Worm (Caenorhabditis elegans): ENCODE results near the gene clec-124.
A peak's percentile ranks its signal among the peaks of the same experiment; 100 is the strongest.

The clec-124 gene

DNA sequence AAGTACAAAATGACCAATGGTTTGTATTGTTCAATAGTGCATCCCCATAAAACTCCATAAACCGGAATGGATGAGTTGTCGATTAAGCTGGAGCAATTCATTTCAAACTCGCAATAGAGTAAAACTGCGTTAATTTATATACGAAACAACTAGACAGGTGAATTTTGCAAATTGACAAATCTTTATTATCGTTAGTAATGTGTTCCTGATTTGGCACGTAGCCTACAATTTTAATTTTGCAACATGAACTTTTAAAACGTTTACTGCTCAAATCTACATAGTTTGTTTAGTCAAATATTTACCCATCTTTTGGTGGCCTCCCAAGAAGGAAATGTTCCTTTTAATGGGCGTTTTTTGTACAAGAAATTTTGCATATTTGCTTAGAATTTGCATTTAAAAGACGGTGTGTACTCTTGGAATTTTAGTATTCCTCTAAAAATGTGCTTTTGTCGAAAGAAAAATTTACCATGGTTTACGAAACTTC is 12.4 kb upstream of the clec-124 start, which contains the start of the genes srz-67 and C17F4.11:
TSS of gene srz-67 (minus strand) at position 101 of the 484 bp plus-strand sequence.
TSS of gene C17F4.11 (plus strand) at position 434 of the 484 bp plus-strand sequence.
- peak in 1 of 2 experiments; percentile 2 for TF ChIP-seq unc-62 (GFP tag; optimal IDR thresholded peaks at IDR 0.05 in 1 of 2)
- TF ChIP-seq unc-62 (tag; optimal IDR thresholded peaks at IDR 0.05), result no peak
- TF ChIP-seq mxl-2 (GFP tag; conservative IDR thresholded peaks at IDR 0.05), result no peak
- no peak for TF ChIP-seq aly-2 (tag; optimal IDR thresholded peaks at IDR 0.05)
- no peak for TF ChIP-seq ces-1 (GFP tag; optimal IDR thresholded peaks at IDR 0.05)
- TF ChIP-seq Y5F2A.4 (GFP tag; optimal IDR thresholded peaks at IDR 0.05), result no peak

DNA sequence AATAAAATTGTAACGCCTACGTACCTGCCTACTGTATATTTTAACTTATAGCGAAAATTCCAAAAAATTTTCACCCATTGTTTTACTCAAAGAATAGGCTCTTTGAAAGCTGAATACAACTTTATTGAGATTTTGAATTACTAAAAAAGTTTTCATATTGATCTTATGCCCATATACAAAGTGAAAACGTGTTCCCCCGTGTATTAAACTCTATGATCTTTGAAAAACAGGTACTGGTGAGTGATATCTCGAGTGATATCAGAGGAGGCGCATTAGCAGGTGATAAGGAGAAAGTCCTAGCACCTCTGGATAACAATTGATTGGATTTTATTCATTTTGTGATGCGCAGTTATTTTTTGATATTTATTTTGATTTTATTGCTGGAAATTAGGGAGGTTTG is 9.3 kb upstream of the clec-124 start, which contains the start of gene C17F4.3:
TSS of gene C17F4.3 (plus strand) at position 301 of the 400 bp plus-strand sequence.
- peak in 1 of 2 experiments; percentile 70 for TF ChIP-seq unc-62 (GFP tag; optimal IDR thresholded peaks at IDR 0.05 in 1 of 2)
- no peak for TF ChIP-seq unc-62 (tag; optimal IDR thresholded peaks at IDR 0.05)
- no peak for TF ChIP-seq egl-43 (GFP tag; IDR thresholded peaks at IDR 0.05)

DNA sequence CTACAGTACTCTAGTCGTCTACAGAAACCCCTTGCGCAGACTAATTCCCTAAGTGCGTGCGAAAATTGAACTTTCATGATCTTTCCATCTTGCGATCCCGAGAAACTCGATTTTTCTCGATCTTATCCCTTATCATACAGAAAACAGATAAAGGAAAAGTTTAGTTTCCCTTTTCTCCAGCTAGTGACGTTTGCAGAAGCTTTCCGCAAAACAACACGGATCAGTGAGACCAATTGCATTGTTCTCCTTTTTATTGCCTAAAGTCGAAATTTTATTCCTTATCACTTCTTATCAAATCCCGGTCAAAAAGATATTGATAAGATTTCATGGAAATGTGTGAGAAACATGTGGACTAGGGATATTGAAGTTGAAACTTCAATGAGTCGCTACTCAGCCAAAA is 7.7 kb upstream of the clec-124 start:
- TF ChIP-seq nhr-28 (tag; optimal IDR thresholded peaks at IDR 0.05) (peak; percentile 0), T26A8.4 (GFP tag; IDR thresholded peaks at IDR 0.05) (no peak), D1046.2 (GFP tag; IDR thresholded peaks at IDR 0.05) (no peak), hmg-1.1 (GFP tag; IDR thresholded peaks at IDR 0.05) (no peak)

DNA sequence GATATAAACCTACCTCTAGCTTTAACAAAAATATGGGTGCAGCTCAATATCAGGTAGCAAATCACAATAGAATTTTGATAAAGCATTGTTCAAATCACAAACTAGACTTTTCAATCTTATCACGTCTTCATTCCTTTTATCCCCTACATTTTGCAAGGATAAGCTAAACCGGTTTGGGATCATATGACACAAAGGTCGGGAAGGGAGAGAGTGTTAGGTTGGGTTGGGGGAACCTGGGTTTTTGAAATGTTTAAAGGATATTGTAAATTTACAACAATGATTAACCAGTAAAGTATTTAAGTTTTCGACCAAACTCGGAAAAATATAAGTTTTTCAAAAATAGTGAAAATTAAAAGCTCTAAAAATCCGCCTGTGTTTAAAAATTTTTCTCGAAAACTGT is 5.4 kb upstream of the clec-124 start, which contains the start of gene C17F4.12:
TSS of gene C17F4.12 (minus strand) at position 101 of the 400 bp plus-strand sequence.
- TF ChIP-seq T20F7.1 (GFP tag; optimal IDR thresholded peaks at IDR 0.05) (no peak), mep-1 (tag; optimal IDR thresholded peaks at IDR 0.05) (no peak), hlh-30 (tag; optimal IDR thresholded peaks at IDR 0.05; ENCODE audit: insufficient read depth) (no peak), snpc-4 (tag; optimal IDR thresholded peaks at IDR 0.05) (no peak), rbr-2 (tag; optimal IDR thresholded peaks at IDR 0.05) (no peak)

DNA sequence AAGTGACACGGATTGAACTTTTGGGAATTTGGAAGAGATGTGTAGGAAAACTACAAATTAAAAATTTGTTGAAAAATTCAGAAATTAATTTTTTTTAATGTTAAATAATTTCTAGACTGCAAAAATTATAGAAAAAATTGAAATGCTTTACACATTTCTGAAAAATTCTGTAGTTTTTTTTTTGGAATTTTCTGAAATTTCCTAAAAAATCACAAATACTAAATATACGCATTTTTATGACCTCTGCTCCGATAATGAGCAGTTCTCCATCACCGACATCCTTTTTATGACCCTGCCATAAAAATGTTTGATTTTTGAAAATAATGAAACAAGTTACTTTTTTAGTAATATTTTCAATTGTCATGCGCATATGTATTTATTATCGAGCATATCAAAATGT is 4.7 kb upstream of the clec-124 start:
- TF ChIP-seq dve-1 (tag; optimal IDR thresholded peaks at IDR 0.05; ENCODE audit: insufficient read depth), result peak; percentile 75
- TF ChIP-seq pqm-1 (tag; optimal IDR thresholded peaks at IDR 0.05), result peak; percentile 79
- no peak for TF ChIP-seq mxl-2 (GFP tag; conservative IDR thresholded peaks at IDR 0.05)
- no peak for TF ChIP-seq spr-1 (tag; optimal IDR thresholded peaks at IDR 0.05)
- TF ChIP-seq mdl-1 (tag; optimal IDR thresholded peaks at IDR 0.05), result no peak
- TF ChIP-seq ztf-11 (tag; optimal IDR thresholded peaks at IDR 0.05), result no peak
- TF ChIP-seq hlh-11 (tag; optimal IDR thresholded peaks at IDR 0.05), result peak; percentile 10
- no peak for TF ChIP-seq mep-1 (tag; optimal IDR thresholded peaks at IDR 0.05)
- TF ChIP-seq dmd-8 (GFP tag; IDR thresholded peaks at IDR 0.05), result no peak
- no peak for TF ChIP-seq nhr-48 (tag; optimal IDR thresholded peaks at IDR 0.05)
- TF ChIP-seq cey-2 (tag; optimal IDR thresholded peaks at IDR 0.05; ENCODE audit: borderline replicate concordance, insufficient read depth), result no peak
- TF ChIP-seq nhr-28 (tag; optimal IDR thresholded peaks at IDR 0.05), result peak; percentile 48
- TF ChIP-seq fos-1 (tag; optimal IDR thresholded peaks at IDR 0.05), result peak; percentile 72
- no peak for TF ChIP-seq lsy-2 (tag; optimal IDR thresholded peaks at IDR 0.05)
- 0 out of 2 replicates have a peak, but pooled peaks have one; percentile 27 for TF ChIP-seq tra-1 (GFP tag; IDR thresholded peaks at IDR 0.05)
- peak; percentile 29; the same call in 1 of the 2 replicates for TF ChIP-seq pha-4 (GFP tag; IDR thresholded peaks at IDR 0.05)
- no peak for TF ChIP-seq pha-4 (tag; optimal IDR thresholded peaks at IDR 0.05)
- peak; percentile 91 for TF ChIP-seq php-3 (GFP tag; IDR thresholded peaks at IDR 0.05)
- TF ChIP-seq saeg-2 (GFP tag; IDR thresholded peaks at IDR 0.05), result 0 out of 2 replicates have a peak, but pooled peaks have one; percentile 24
- TF ChIP-seq Y75B8A.6 (GFP tag; IDR thresholded peaks at IDR 0.05), result 0 out of 2 replicates have a peak, but pooled peaks have one; percentile 52
- no peak for TF ChIP-seq dmd-9 (GFP tag; IDR thresholded peaks at IDR 0.05)
- peak; percentile 62; the same call in 1 of the 2 replicates for TF ChIP-seq zfp-3 (GFP tag; conservative IDR thresholded peaks at IDR 0.05)
- no peak for TF ChIP-seq aha-1 (tag)
- TF ChIP-seq lir-3 (tag; optimal IDR thresholded peaks at IDR 0.05), result no peak
- TF ChIP-seq dmd-6 (GFP tag; IDR thresholded peaks at IDR 0.05), result peak; percentile 58
- TF ChIP-seq gei-8 (GFP tag; optimal IDR thresholded peaks at IDR 0.05), result no peak
- TF ChIP-seq nhr-77 (tag; optimal IDR thresholded peaks at IDR 0.05), result peak; percentile 77

Data from whole organism, L4 larva.